Fruit fly (Drosophila melanogaster) Kc167 (cell line): ENCODE results near the gene Muc14A.

Experiments used
- Myc ChIP-seq: fragments of >200 bp; optimal IDR thresholded peaks from 2 replicates; lab custom pipeline; 2017; ENCODE audit warnings: missing external identifiers
- Sin3A ChIP-seq: fragments of >200 bp; optimal IDR thresholded peaks from 2 replicates; lab custom pipeline; 2018; ENCODE audit warnings: missing external identifiers
- h ChIP-seq: fragments of >200 bp; optimal IDR thresholded peaks from 3 replicates; lab custom pipeline; 2018; ENCODE audit warnings: missing external identifiers
- insv ChIP-seq: fragments of >200 bp; optimal IDR thresholded peaks from 3 replicates; lab custom pipeline; 2018; ENCODE audit warnings: missing external identifiers
- psq ChIP-seq: fragments of >200 bp; optimal IDR thresholded peaks from 2 replicates; lab custom pipeline; 2017; ENCODE audit warnings: missing external identifiers
- ttk ChIP-seq: sonication (Bioruptor generic); optimal IDR thresholded peaks from 2 replicates; lab custom pipeline; 2017; ENCODE audit warnings: missing external identifiers

Gene Muc14A

dm6 chrX:16008814-16009213, at the start of gene Muc14A:
Gene Muc14A, plus strand, starts transcription at chrX:16009114.
- TF ChIP-seq Sin3A (lab: Kevin White, UChicago) (no peak), ttk (lab: Kevin White, UChicago) (no peak), Myc (lab: Kevin White, UChicago) (no peak), psq (lab: Kevin White, UChicago) (no peak), insv (no peak), h (no peak)

- TF ChIP-seq ttk (lab: Kevin White, UChicago) (no peak), psq (lab: Kevin White, UChicago) (no peak)
These were observed 39.3 kb upstream of the Muc14A start for dm6 chrX:15969577-15969976.

- TF ChIP-seq Myc (lab: Kevin White, UChicago) (no peak), h (no peak), Sin3A (lab: Kevin White, UChicago) (no peak), psq (lab: Kevin White, UChicago) (no peak), ttk (lab: Kevin White, UChicago) (no peak), insv (no peak)
These were observed 37.3 kb upstream of the Muc14A start for dm6 chrX:15971574-15971973.

- TF ChIP-seq insv (no peak), psq (lab: Kevin White, UChicago) (no peak), Sin3A (lab: Kevin White, UChicago) (no peak), ttk (lab: Kevin White, UChicago) (no peak), Myc (lab: Kevin White, UChicago) (no peak), h (no peak)
These were observed 35.6 kb upstream of the Muc14A start, which contains the start of gene mmd for dm6 chrX:15973157-15973774. Gene mmd, minus strand, starts transcription at chrX:15973159.

dm6 chrX:15974125-15974524, 34.8 kb upstream of the Muc14A start, which contains the start of gene Or13a:
Gene Or13a, plus strand, starts transcription at chrX:15974425.
- TF ChIP-seq Sin3A (lab: Kevin White, UChicago), result no peak
- no peak for TF ChIP-seq h
- TF ChIP-seq Myc (lab: Kevin White, UChicago), result no peak
- TF ChIP-seq psq (lab: Kevin White, UChicago), result no peak
- no peak for TF ChIP-seq insv
- no peak for TF ChIP-seq ttk (lab: Kevin White, UChicago)

dm6 chrX:15976568-15976967, 32.3 kb upstream of the Muc14A start, which contains the start of gene CG42766:
Gene CG42766, plus strand, starts transcription at chrX:15976868.
- TF ChIP-seq insv (no peak), psq (lab: Kevin White, UChicago) (no peak), Sin3A (lab: Kevin White, UChicago) (no peak), h (no peak), Myc (lab: Kevin White, UChicago) (no peak), ttk (lab: Kevin White, UChicago) (no peak)

- TF ChIP-seq Myc (lab: Kevin White, UChicago) (no peak), h (no peak), insv (no peak), psq (lab: Kevin White, UChicago) (no peak), ttk (lab: Kevin White, UChicago) (no peak), Sin3A (lab: Kevin White, UChicago) (no peak)
These were observed 26.1 kb upstream of the Muc14A start, which contains the start of gene Cep164 for dm6 chrX:15982844-15983243. Gene Cep164, minus strand, starts transcription at chrX:15982944.

dm6 chrX:15983501-15983900, 25.4 kb upstream of the Muc14A start, which contains the start of gene Slc25A46a:
Gene Slc25A46a, plus strand, starts transcription at chrX:15983772.
- no peak for TF ChIP-seq h

- TF ChIP-seq psq (lab: Kevin White, UChicago) (no peak), insv (no peak), Myc (lab: Kevin White, UChicago) (no peak), h (no peak), Sin3A (lab: Kevin White, UChicago) (no peak), ttk (lab: Kevin White, UChicago) (no peak)
These were observed 22.3 kb upstream of the Muc14A start, which contains the start of gene ND-20 for dm6 chrX:15986654-15987053. Gene ND-20, minus strand, starts transcription at chrX:15986808.

dm6 chrX:15989631-15990030, 19.3 kb upstream of the Muc14A start:
- TF ChIP-seq psq (lab: Kevin White, UChicago), result no peak
- TF ChIP-seq insv, result no peak
- TF ChIP-seq h, result no peak
- TF ChIP-seq ttk (lab: Kevin White, UChicago), result no peak
- no peak for TF ChIP-seq Sin3A (lab: Kevin White, UChicago)
- no peak for TF ChIP-seq Myc (lab: Kevin White, UChicago)

dm6 chrX:15991618-15992526, 17.0 kb upstream of the Muc14A start, which contains the start of the genes CG46312, eIF5 and exd:
Gene CG46312, minus strand, starts transcription at chrX:15991974.
Gene eIF5, minus strand, starts transcription at chrX:15991974.
Gene exd, plus strand, starts transcription at chrX:15992468.
- no peak for TF ChIP-seq h
- TF ChIP-seq Sin3A (lab: Kevin White, UChicago), result no peak
- TF ChIP-seq ttk (lab: Kevin White, UChicago), result no peak
- TF ChIP-seq Myc (lab: Kevin White, UChicago), result no peak
- no peak for TF ChIP-seq psq (lab: Kevin White, UChicago)
- TF ChIP-seq insv, result no peak

- TF ChIP-seq h (no peak), Sin3A (lab: Kevin White, UChicago) (no peak), Myc (lab: Kevin White, UChicago) (no peak), ttk (lab: Kevin White, UChicago) (no peak), psq (lab: Kevin White, UChicago) (no peak), insv (no peak)
These were observed 16.4 kb upstream of the Muc14A start for dm6 chrX:15992527-15992897.
